Fruit fly (Drosophila melanogaster) whole organism, wandering third instar larva: ENCODE results near the gene Rpp20.
A peak's percentile ranks its signal among the peaks of the same experiment; 100 is the strongest.

ENCODE experiments used
- Abd-B ChIP-seq: fragments of >200 bp; optimal IDR thresholded peaks from 2 replicates; lab custom pipeline; 2017; ENCODE audit warnings: missing biosample characterization, missing genetic modification characterization
- CG32264 ChIP-seq: fragments of 200-800 bp; sonication (Bioruptor generic); optimal IDR thresholded peaks from 2 replicates; lab custom pipeline; 2016; ENCODE audit warnings: missing biosample characterization, missing genetic modification characterization
- CG9705 ChIP-seq: fragments of 200-800 bp; sonication (Bioruptor generic); optimal IDR thresholded peaks from 2 replicates; lab custom pipeline; 2018; ENCODE audit warnings: missing biosample characterization, mild to moderate bottlenecking, missing genetic modification characterization
- CrebA ChIP-seq: fragments of 200-800 bp; sonication (Bioruptor generic); optimal IDR thresholded peaks from 2 replicates; lab custom pipeline; 2016; ENCODE audit warnings: missing biosample characterization, mild to moderate bottlenecking, missing genetic modification characterization, borderline replicate concordance
- Dfd ChIP-seq: fragments of >200 bp; optimal IDR thresholded peaks from 2 replicates; lab custom pipeline; 2017; ENCODE audit warnings: missing biosample characterization, missing genetic modification characterization
- Dif ChIP-seq: fragments of 200-275, 200-300 bp; sonication (Bioruptor generic); optimal IDR thresholded peaks from 2 replicates; lab custom pipeline; 2018; ENCODE audit warnings: missing biosample characterization, missing genetic modification characterization; ENCODE audit not compliant: partially characterized antibody
- GATAd ChIP-seq: sonication (Bioruptor generic); optimal IDR thresholded peaks from 2 replicates; lab custom pipeline; 2016; ENCODE audit warnings: missing biosample characterization, missing genetic modification characterization
- HLH106 ChIP-seq: fragments of 200-800 bp; optimal IDR thresholded peaks from 3 replicates; lab custom pipeline; 2019; ENCODE audit warnings: missing biosample characterization, mild to moderate bottlenecking, missing genetic modification characterization, moderate library complexity
- Hnf4 ChIP-seq: fragments of 200-800 bp; sonication (Bioruptor generic); optimal IDR thresholded peaks from 2 replicates; lab custom pipeline; 2016; ENCODE audit warnings: missing biosample characterization, mild to moderate bottlenecking, missing genetic modification characterization
- Hr78 ChIP-seq: fragments of >200 bp; optimal IDR thresholded peaks from 2 replicates; lab custom pipeline; 2017; ENCODE audit warnings: missing biosample characterization, missing genetic modification characterization
- Hr83 ChIP-seq: fragments of 200-300 bp; sonication (Bioruptor generic); optimal IDR thresholded peaks from 2 replicates; lab custom pipeline; 2016; ENCODE audit warnings: missing biosample characterization, mild to moderate bottlenecking, missing genetic modification characterization, moderate library complexity; ENCODE audit not compliant: poor library complexity, severe bottlenecking
- Jra ChIP-seq: sonication (Bioruptor generic); optimal IDR thresholded peaks from 2 replicates; lab custom pipeline; 2016; ENCODE audit warnings: missing biosample characterization, missing genetic modification characterization
- Mio ChIP-seq: sonication (Bioruptor generic); optimal IDR thresholded peaks from 2 replicates; lab custom pipeline; 2016; ENCODE audit warnings: missing biosample characterization, missing genetic modification characterization
- Myc ChIP-seq: fragments of >200 bp; optimal IDR thresholded peaks from 2 replicates; lab custom pipeline; 2017
- N ChIP-seq: fragments of >200 bp; optimal IDR thresholded peaks from 2 replicates; lab custom pipeline; 2018; ENCODE audit warnings: missing biosample characterization, missing external identifiers, missing genetic modification characterization
- OdsH ChIP-seq: fragments of 200-800 bp; sonication (Bioruptor generic); optimal IDR thresholded peaks from 2 replicates; lab custom pipeline; 2016; ENCODE audit warnings: missing biosample characterization, mild to moderate bottlenecking, missing genetic modification characterization
- Rel ChIP-seq, 2 experiments: fragments of 200-800 bp; sonication (Bioruptor generic) in 1 of 2; optimal IDR thresholded peaks; 2 replicates in 1 of 2; 3 replicates in 1 of 2; lab custom pipeline; 2016 to 2019; ENCODE audit warnings: mild to moderate bottlenecking in 2 of 2, missing biosample characterization in 2 of 2, missing genetic modification characterization in 2 of 2, moderate library complexity in 1 of 2
- Sp1 ChIP-seq: fragments of 200-800 bp; sonication (Bioruptor generic); optimal IDR thresholded peaks from 3 replicates; lab custom pipeline; 2019; ENCODE audit warnings: missing biosample characterization, mild to moderate bottlenecking, missing genetic modification characterization, moderate library complexity
- Vsx2 ChIP-seq: fragments of 200-300, 225-300 bp; sonication (Bioruptor generic); optimal IDR thresholded peaks from 2 replicates; lab custom pipeline; 2018; ENCODE audit warnings: missing biosample characterization, missing genetic modification characterization; ENCODE audit not compliant: partially characterized antibody
- br ChIP-seq: fragments of 200-800 bp; sonication (Bioruptor generic); optimal IDR thresholded peaks from 2 replicates; lab custom pipeline; 2016; ENCODE audit warnings: missing biosample characterization, missing genetic modification characterization
- brk ChIP-seq: fragments of 200-800 bp; sonication (Bioruptor generic); optimal IDR thresholded peaks from 2 replicates; lab custom pipeline; 2016; ENCODE audit warnings: missing biosample characterization, mild to moderate bottlenecking, missing genetic modification characterization
- dl ChIP-seq, 2 experiments: fragments of 175-275, 200-275 bp in 1 of 2; fragments of 200-275 bp in 1 of 2; sonication (Bioruptor generic); optimal IDR thresholded peaks; lab custom pipeline; 2018; ENCODE audit warnings: mild to moderate bottlenecking in 2 of 2, missing biosample characterization in 2 of 2, missing genetic modification characterization in 2 of 2, moderate library complexity in 2 of 2; ENCODE audit not compliant: partially characterized antibody in 2 of 2, insufficient read depth in 1 of 2
- dmrt93B ChIP-seq: fragments of 200-800 bp; sonication (Bioruptor generic); optimal IDR thresholded peaks from 2 replicates; lab custom pipeline; 2018; ENCODE audit warnings: missing biosample characterization, mild to moderate bottlenecking, missing genetic modification characterization
- dsf ChIP-seq: sonication (Bioruptor generic); optimal IDR thresholded peaks from 2 replicates; lab custom pipeline; 2016; ENCODE audit warnings: missing biosample characterization, missing genetic modification characterization, borderline replicate concordance
- ey ChIP-seq: fragments of 200-800 bp; sonication (Bioruptor generic); optimal IDR thresholded peaks from 2 replicates; lab custom pipeline; 2016; ENCODE audit warnings: missing biosample characterization, missing genetic modification characterization
- foxo ChIP-seq, 2 experiments: fragments of 200-800 bp; sonication (Bioruptor generic); optimal IDR thresholded peaks; 2 replicates in 1 of 2; 3 replicates in 1 of 2; lab custom pipeline; 2016 to 2017; ENCODE audit warnings: missing biosample characterization in 2 of 2, missing genetic modification characterization in 2 of 2
- fru ChIP-seq: fragments of 200-800 bp; sonication (Bioruptor generic); optimal IDR thresholded peaks from 3 replicates; lab custom pipeline; 2016; ENCODE audit warnings: missing biosample characterization, mild to moderate bottlenecking, missing genetic modification characterization
- h ChIP-seq: fragments of 200-800 bp; sonication (Bioruptor generic); optimal IDR thresholded peaks from 3 replicates; lab custom pipeline; 2016; ENCODE audit warnings: missing biosample characterization, mild to moderate bottlenecking, missing genetic modification characterization
- jim ChIP-seq: fragments of 175-275, 200-325 bp; sonication (Bioruptor generic); optimal IDR thresholded peaks from 2 replicates; lab custom pipeline; 2016; ENCODE audit warnings: missing biosample characterization, mild to moderate bottlenecking, missing genetic modification characterization
- lola ChIP-seq: fragments of >200 bp; optimal IDR thresholded peaks from 2 replicates; lab custom pipeline; 2017; ENCODE audit warnings: missing biosample characterization, missing genetic modification characterization
- pan ChIP-seq: fragments of >200 bp; optimal IDR thresholded peaks from 2 replicates; lab custom pipeline; 2017
- psq ChIP-seq: fragments of 200-800 bp; sonication (Bioruptor generic); optimal IDR thresholded peaks from 3 replicates; lab custom pipeline; 2017; ENCODE audit warnings: missing biosample characterization, mild to moderate bottlenecking, missing genetic modification characterization, moderate library complexity
- rgr ChIP-seq: fragments of 200-800 bp; sonication (Bioruptor generic); optimal IDR thresholded peaks from 3 replicates; lab custom pipeline; 2016; ENCODE audit warnings: missing biosample characterization, mild to moderate bottlenecking, missing genetic modification characterization
- sage ChIP-seq: fragments of 200-800 bp; sonication (Bioruptor generic); optimal IDR thresholded peaks from 2 replicates; lab custom pipeline; 2016; ENCODE audit warnings: missing biosample characterization, mild to moderate bottlenecking, missing genetic modification characterization
- sv ChIP-seq: fragments of 200-800 bp; sonication (Bioruptor generic); optimal IDR thresholded peaks from 3 replicates; lab custom pipeline; 2016; ENCODE audit warnings: missing biosample characterization, missing genetic modification characterization
- tai ChIP-seq: sonication (Bioruptor generic); optimal IDR thresholded peaks from 2 replicates; lab custom pipeline; 2016; ENCODE audit warnings: missing biosample characterization, missing genetic modification characterization
- usp ChIP-seq: fragments of >200 bp; optimal IDR thresholded peaks from 2 replicates; lab custom pipeline; 2017; ENCODE audit warnings: missing biosample characterization, missing genetic modification characterization
- woc ChIP-seq: sonication (Bioruptor generic); optimal IDR thresholded peaks from 2 replicates; lab custom pipeline; 2016; ENCODE audit warnings: missing biosample characterization, mild to moderate bottlenecking, missing genetic modification characterization

Rpp20 gene

dm6 chrX:19744003-19744488 is at the start of gene Rpp20, which contains the start of the genes CG18809, COX6B and CG33932:
TSS of gene Rpp20 (plus strand) at chrX:19744431.
TSS of gene CG18809 (minus strand) at chrX:19744335.
TSS of gene COX6B (minus strand) at chrX:19744335.
TSS of gene CG33932 (plus strand) at chrX:19744431.
- peak; percentile 90 for TF ChIP-seq Hr83 (GFP tag; lab: Kevin White, UChicago)
- TF ChIP-seq sage (GFP tag; lab: Kevin White, UChicago), result no peak
- TF ChIP-seq rgr, result peak; percentile 79
- no peak for TF ChIP-seq dmrt93B
- TF ChIP-seq CrebA (GFP tag; lab: Kevin White, UChicago), result no peak
- peak; percentile 2 for TF ChIP-seq Mio (GFP tag; lab: Kevin White, UChicago)
- TF ChIP-seq foxo (GFP tag; optimal IDR thresholded peaks at IDR 0.05; lab: Kevin White, UChicago), result peak in 1 of 2 experiments; percentile 70
- TF ChIP-seq jim, result no peak
- TF ChIP-seq Dif, result peak; percentile 30
- TF ChIP-seq Rel (GFP tag; optimal IDR thresholded peaks at IDR 0.05; lab: Kevin White, UChicago), result no peak
- peak; percentile 63 for TF ChIP-seq Rel (tag; optimal IDR thresholded peaks at IDR 0.05; lab: Kevin White, UChicago)
- TF ChIP-seq lola (GFP tag; lab: Kevin White, UChicago), result no peak
- no peak for TF ChIP-seq dl (GFP tag; optimal IDR thresholded peaks at IDR 0.05; lab: Kevin White, UChicago; ENCODE audit: insufficient read depth in 1 of 2, partially characterized antibody in 2 of 2)
- no peak for TF ChIP-seq Dfd (GFP tag; lab: Kevin White, UChicago)
- TF ChIP-seq ey (GFP tag; lab: Kevin White, UChicago), result peak; percentile 50
- peak; percentile 30 for TF ChIP-seq GATAd (GFP tag; lab: Kevin White, UChicago)
- no peak for TF ChIP-seq Abd-B (GFP tag; lab: Kevin White, UChicago)
- no peak for TF ChIP-seq Vsx2 (GFP tag; lab: Kevin White, UChicago)
- TF ChIP-seq Hnf4 (GFP tag; lab: Kevin White, UChicago), result no peak
- TF ChIP-seq Sp1, result peak; percentile 56
- TF ChIP-seq br (GFP tag; lab: Kevin White, UChicago), result peak; percentile 52
- peak; percentile 49 for TF ChIP-seq fru (GFP tag; lab: Kevin White, UChicago)
- TF ChIP-seq woc (GFP tag; lab: Kevin White, UChicago), result no peak
- no peak for TF ChIP-seq Hr78 (GFP tag; lab: Kevin White, UChicago)
- no peak for TF ChIP-seq usp
- TF ChIP-seq OdsH (GFP tag; lab: Kevin White, UChicago), result peak; percentile 48
- TF ChIP-seq HLH106 (tag; lab: Kevin White, UChicago), result peak; percentile 51
- TF ChIP-seq pan (lab: Kevin White, UChicago), result no peak
- TF ChIP-seq N, result no peak
- TF ChIP-seq brk (GFP tag; lab: Kevin White, UChicago), result no peak
- TF ChIP-seq h (GFP tag; lab: Kevin White, UChicago), result peak; percentile 82
- TF ChIP-seq tai (GFP tag; lab: Kevin White, UChicago), result no peak
- no peak for TF ChIP-seq dsf (GFP tag; lab: Kevin White, UChicago)
- TF ChIP-seq sv (GFP tag; lab: Kevin White, UChicago), result peak; percentile 59
- peak; percentile 81 for TF ChIP-seq Myc (lab: Kevin White, UChicago)
- peak; percentile 12 for TF ChIP-seq CG32264 (GFP tag; lab: Kevin White, UChicago)
- peak; percentile 48 for TF ChIP-seq psq
- TF ChIP-seq Jra (GFP tag; lab: Kevin White, UChicago), result peak; percentile 60
- peak; percentile 39 for TF ChIP-seq CG9705 (GFP tag; lab: Kevin White, UChicago)
- TF ChIP-seq, all 38 proteins: peak for 20

DNA sequence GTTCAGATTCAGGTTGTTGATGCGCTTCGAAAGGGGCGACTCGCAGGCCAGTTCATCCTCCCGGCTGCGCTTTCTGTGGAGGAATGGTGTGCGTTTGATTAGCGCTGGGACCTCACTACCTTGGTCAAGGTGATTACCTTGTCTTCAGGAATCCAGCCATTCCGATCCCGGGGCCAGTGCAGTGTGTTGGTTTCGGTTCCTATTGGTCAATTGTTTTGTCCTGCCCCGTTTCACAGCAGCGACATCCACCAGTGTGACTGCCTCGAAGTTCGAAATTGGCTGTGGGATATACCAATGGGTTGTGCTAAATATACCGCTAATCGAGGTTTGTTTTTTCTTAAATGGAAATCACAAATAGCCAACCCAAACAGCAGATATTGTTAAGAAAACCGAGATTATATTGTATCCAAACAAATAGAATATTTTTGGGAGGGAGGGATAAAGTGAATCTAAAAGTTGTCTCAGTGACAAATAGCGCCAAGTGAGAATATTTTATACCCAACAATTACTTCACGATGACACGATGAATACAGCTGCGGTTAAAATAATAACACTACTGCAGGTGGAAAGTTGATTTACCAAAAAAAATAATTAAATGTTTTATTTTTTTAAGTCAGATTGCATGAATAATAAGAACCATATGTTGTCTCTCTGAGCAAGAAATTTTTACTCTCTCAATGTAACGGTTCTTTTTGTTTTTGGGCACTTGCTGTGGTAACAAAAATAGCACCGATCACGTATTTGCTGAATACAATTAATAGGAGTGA is 49.3 kb upstream of the Rpp20 start, which contains the start of gene CG14229:
Gene CG14229, minus strand, starts transcription at position 459 of the 767 bp plus-strand sequence.
- TF ChIP-seq tai (GFP tag; lab: Kevin White, UChicago) (no peak), sv (GFP tag; lab: Kevin White, UChicago) (no peak), foxo (GFP tag; optimal IDR thresholded peaks at IDR 0.05; lab: Kevin White, UChicago) (peak in 1 of 2 experiments; percentile 28), Rel (GFP tag; optimal IDR thresholded peaks at IDR 0.05; lab: Kevin White, UChicago) (no peak), Rel (tag; optimal IDR thresholded peaks at IDR 0.05; lab: Kevin White, UChicago) (peak; percentile 36), jim (no peak), sage (GFP tag; lab: Kevin White, UChicago) (no peak), fru (GFP tag; lab: Kevin White, UChicago) (peak; percentile 8), woc (GFP tag; lab: Kevin White, UChicago) (peak; percentile 20), lola (GFP tag; lab: Kevin White, UChicago) (no peak), Hnf4 (GFP tag; lab: Kevin White, UChicago) (peak; percentile 41), h (GFP tag; lab: Kevin White, UChicago) (peak; percentile 30), ey (GFP tag; lab: Kevin White, UChicago) (peak; percentile 8)
